Worm (Caenorhabditis elegans) whole organism, late embryonic: Measurements from ENCODE around the gene pes-9.

Source experiments
- ama-1 ChIP-seq: fragments of 150-350 bp; optimal IDR thresholded peaks from 2 replicates; lab custom pipeline; 2014
- ceh-14 ChIP-seq: sonication (generic microtip); optimal IDR thresholded peaks from 2 replicates; lab custom pipeline; 2016; ENCODE audit warnings: missing genotype, missing genetic modification characterization, missing compliant biosample characterization
- ceh-31 ChIP-seq: sonication (generic microtip); optimal IDR thresholded peaks from 2 replicates; lab custom pipeline; 2016; ENCODE audit warnings: missing genetic modification characterization, missing compliant biosample characterization
- ceh-9 ChIP-seq: sonication (generic microtip); optimal IDR thresholded peaks from 2 replicates; lab custom pipeline; 2016; ENCODE audit warnings: mild to moderate bottlenecking, missing genetic modification characterization, inconsistent platforms, missing compliant biosample characterization
- dmd-4 ChIP-seq: sonication (generic microtip); optimal IDR thresholded peaks from 2 replicates; lab custom pipeline; 2016; ENCODE audit warnings: borderline replicate concordance, missing genetic modification characterization, missing compliant biosample characterization
- dve-1 ChIP-seq: sonication (generic microtip); optimal IDR thresholded peaks from 2 replicates; lab custom pipeline; 2017; ENCODE audit warnings: antibody characterized with exemption, mild to moderate bottlenecking, missing genetic modification characterization, missing compliant biosample characterization
- elt-2 ChIP-seq: sonication (generic microtip); optimal IDR thresholded peaks from 2 replicates; lab custom pipeline; 2016; ENCODE audit warnings: missing genetic modification reagents, missing genetic modification characterization, missing compliant biosample characterization
- fkh-10 ChIP-seq: fragments of 150-350 bp; optimal IDR thresholded peaks from 2 replicates; lab custom pipeline; 2014; ENCODE audit warnings: missing biosample characterization, missing genetic modification reagents, missing genetic modification characterization
- mec-3 ChIP-seq: sonication (generic microtip); optimal IDR thresholded peaks from 2 replicates; lab custom pipeline; 2016; ENCODE audit warnings: borderline replicate concordance, missing genetic modification characterization, missing compliant biosample characterization
- nhr-11 ChIP-seq: fragments of 150-350 bp; optimal IDR thresholded peaks from 2 replicates; lab custom pipeline; 2014; ENCODE audit warnings: missing biosample characterization, missing genetic modification characterization
- pat-9 ChIP-seq: fragments of 200-800 bp; sonication (Bioruptor generic); optimal IDR thresholded peaks from 2 replicates; lab custom pipeline; 2018; ENCODE audit warnings: mild to moderate bottlenecking, missing genetic modification characterization, moderate library complexity, missing compliant biosample characterization
- pha-2 ChIP-seq: sonication (generic microtip); optimal IDR thresholded peaks from 2 replicates; lab custom pipeline; 2017; ENCODE audit warnings: mild to moderate bottlenecking, missing genetic modification characterization, missing compliant biosample characterization
- pha-4 ChIP-seq: fragments of 150-350 bp; optimal IDR thresholded peaks from 2 replicates; lab custom pipeline; 2018; ENCODE audit warnings: missing biosample characterization, missing genetic modification reagents, missing genetic modification characterization
- zip-5 ChIP-seq: sonication (generic microtip); optimal IDR thresholded peaks from 2 replicates; lab custom pipeline; 2016; ENCODE audit warnings: missing genetic modification characterization, missing compliant biosample characterization

ce11 chrV:14562589-14562988 is 34.2 kb downstream of the pes-9 start, which contains the start of gene C53A5.11:
- no peak for TF ChIP-seq pha-2
- no peak for TF ChIP-seq nhr-11 (tag; lab: Kevin White, UChicago)
- no peak for TF ChIP-seq mec-3 (tag; lab: Kevin White, UChicago)
- TF ChIP-seq ceh-14 (tag; lab: Kevin White, UChicago) = no peak
- TF ChIP-seq pat-9 = no peak
- TF ChIP-seq dmd-4 (tag; lab: Kevin White, UChicago) = no peak
- TF ChIP-seq ama-1 = no peak
- no peak for TF ChIP-seq zip-5 (tag; lab: Kevin White, UChicago)
- TF ChIP-seq elt-2 = no peak
- TF ChIP-seq ceh-9 (tag; lab: Kevin White, UChicago) = no peak
- TF ChIP-seq ceh-31 (tag; lab: Kevin White, UChicago) = no peak
- TF ChIP-seq dve-1 (tag; lab: Kevin White, UChicago) = no peak
- TF ChIP-seq fkh-10 (GFP tag; lab: Kevin White, UChicago) = no peak
- no peak for TF ChIP-seq pha-4
